Fruit fly (Drosophila melanogaster) whole organism, prepupa: ENCODE data around the gene CrebA.
A peak's percentile ranks its signal among the peaks of the same experiment; 100 is the strongest.

Experiments
- Blimp-1 ChIP-seq: fragments of 200-800 bp; sonication (Bioruptor generic); optimal IDR thresholded peaks from 3 replicates; lab custom pipeline; 2017; ENCODE audit warnings: missing biosample characterization, missing genetic modification characterization, mild to moderate bottlenecking, moderate library complexity, missing genetic modification reagents
- CG11294 ChIP-seq: fragments of 200-800 bp; sonication (Bioruptor generic); IDR thresholded peaks from 2 replicates; pipeline ENCODE4 v1.3.6; 2022; ENCODE audit warnings: missing biosample characterization, missing genetic modification characterization
- CG15336 ChIP-seq: fragments of 200-800 bp; sonication (Bioruptor generic); IDR thresholded peaks from 2 replicates; pipeline ENCODE4 v1.3.6; 2022; ENCODE audit warnings: missing biosample characterization, missing genetic modification characterization
- CG1621 ChIP-seq: fragments of 200-800 bp; sonication (Bioruptor generic); optimal IDR thresholded peaks from 3 replicates; lab custom pipeline; 2018; ENCODE audit warnings: missing biosample characterization, mild to moderate bottlenecking, missing genetic modification characterization
- CG16779 ChIP-seq: fragments of 200-800 bp; sonication (Bioruptor generic); optimal IDR thresholded peaks from 3 replicates; lab custom pipeline; 2017; ENCODE audit warnings: missing biosample characterization, mild to moderate bottlenecking, missing genetic modification characterization
- CG34406 ChIP-seq: fragments of 200-800 bp; sonication (Bioruptor generic); optimal IDR thresholded peaks from 3 replicates; lab custom pipeline; 2016; ENCODE audit warnings: missing biosample characterization, missing genetic modification characterization
- CG6163 ChIP-seq: fragments of 200-800 bp; sonication (Bioruptor generic); IDR thresholded peaks from 3 replicates; pipeline ENCODE4 v1.3.6; 2022; ENCODE audit warnings: missing biosample characterization, missing genetic modification characterization
- CG6276 ChIP-seq: fragments of 200-800 bp; sonication (Bioruptor generic); optimal IDR thresholded peaks from 2 replicates; lab custom pipeline; 2017; ENCODE audit warnings: missing biosample characterization, mild to moderate bottlenecking, missing genetic modification characterization
- CG6808 ChIP-seq: fragments of 200-800 bp; sonication (Bioruptor generic); optimal IDR thresholded peaks from 3 replicates; lab custom pipeline; 2017; ENCODE audit warnings: missing biosample characterization, missing genetic modification characterization, mild to moderate bottlenecking, moderate library complexity, missing genetic modification reagents
- CG7368 ChIP-seq: fragments of 200-800 bp; sonication (Bioruptor generic); optimal IDR thresholded peaks from 3 replicates; lab custom pipeline; 2016; ENCODE audit warnings: missing biosample characterization, missing genetic modification characterization
- CG8119 ChIP-seq: fragments of 200-800 bp; sonication (Bioruptor generic); IDR thresholded peaks from 3 replicates; pipeline ENCODE4 v1.3.6; 2022; ENCODE audit warnings: missing biosample characterization, missing genetic modification characterization
- CG8319 ChIP-seq: fragments of 200-800 bp; sonication (Bioruptor generic); optimal IDR thresholded peaks from 3 replicates; lab custom pipeline; 2016; ENCODE audit warnings: missing biosample characterization, missing genetic modification characterization
- CG8632 ChIP-seq: fragments of 200-800 bp; sonication (Bioruptor generic); optimal IDR thresholded peaks from 3 replicates; lab custom pipeline; 2016; ENCODE audit warnings: missing biosample characterization, missing genetic modification characterization
- CG9139 ChIP-seq: fragments of 200-800 bp; sonication (Bioruptor generic); optimal IDR thresholded peaks from 3 replicates; lab custom pipeline; 2017; ENCODE audit warnings: missing biosample characterization, mild to moderate bottlenecking, missing genetic modification characterization
- Eip75B ChIP-seq: fragments of 200-800 bp; sonication (Bioruptor generic); optimal IDR thresholded peaks from 3 replicates; lab custom pipeline; 2016; ENCODE audit warnings: missing biosample characterization, missing genetic modification characterization
- Eip78C ChIP-seq: fragments of 200-800 bp; sonication (Bioruptor generic); peaks from one replicate; lab custom pipeline; 2016; ENCODE audit warnings: missing biosample characterization, missing genetic modification characterization
- Eip93F ChIP-seq: fragments of 200-800 bp; sonication (Bioruptor generic); optimal IDR thresholded peaks from 2 replicates; lab custom pipeline; 2016; ENCODE audit warnings: missing biosample characterization, mild to moderate bottlenecking, missing genetic modification characterization
- Gug ChIP-seq: fragments of 200-800 bp; sonication (Bioruptor generic); IDR thresholded peaks from 2 replicates; pipeline ENCODE4 v1.3.6; 2022; ENCODE audit warnings: missing biosample characterization, missing genetic modification characterization
- Hr39 ChIP-seq: fragments of 200-800 bp; sonication (Bioruptor generic); optimal IDR thresholded peaks from 2 replicates; lab custom pipeline; 2016; ENCODE audit warnings: missing biosample characterization, missing genetic modification characterization
- Lpt ChIP-seq: fragments of 200-800 bp; sonication (Bioruptor generic); optimal IDR thresholded peaks from 3 replicates; lab custom pipeline; 2016; ENCODE audit warnings: missing biosample characterization, missing genetic modification characterization
- Met ChIP-seq: fragments of 200-800 bp; sonication (Bioruptor generic); optimal IDR thresholded peaks from 3 replicates; lab custom pipeline; 2016; ENCODE audit warnings: missing biosample characterization, missing genetic modification characterization
- OdsH ChIP-seq: fragments of 200-800 bp; sonication (Bioruptor generic); optimal IDR thresholded peaks from 3 replicates; lab custom pipeline; 2016; ENCODE audit warnings: missing biosample characterization, missing genetic modification characterization
- Smox ChIP-seq: fragments of 200-800 bp; sonication (Bioruptor generic); optimal IDR thresholded peaks from 3 replicates; lab custom pipeline; 2016; ENCODE audit warnings: missing biosample characterization, missing genetic modification characterization
- Sox102F ChIP-seq: fragments of 200-800 bp; sonication (Bioruptor generic); optimal IDR thresholded peaks from 2 replicates; lab custom pipeline; 2016; ENCODE audit warnings: missing biosample characterization, mild to moderate bottlenecking, missing genetic modification characterization
- Sox14 ChIP-seq: fragments of 200-800 bp; sonication (Bioruptor generic); optimal IDR thresholded peaks from 3 replicates; lab custom pipeline; 2016; ENCODE audit warnings: missing biosample characterization, missing genetic modification characterization
- cyc ChIP-seq: fragments of 200-800 bp; sonication (Bioruptor generic); optimal IDR thresholded peaks from 3 replicates; lab custom pipeline; 2016; ENCODE audit warnings: missing biosample characterization, missing genetic modification characterization
- dac ChIP-seq: fragments of 200-800 bp; sonication (Bioruptor generic); optimal IDR thresholded peaks from 2 replicates; lab custom pipeline; 2017; ENCODE audit warnings: missing biosample characterization, mild to moderate bottlenecking, missing genetic modification characterization
- dsx ChIP-seq: fragments of 200-800 bp; optimal IDR thresholded peaks from 3 replicates; lab custom pipeline; 2019; ENCODE audit warnings: missing biosample characterization, mild to moderate bottlenecking, missing genetic modification characterization, moderate library complexity; ENCODE audit not compliant: poor library complexity, severe bottlenecking
- eg ChIP-seq: fragments of 200-800 bp; sonication (Bioruptor generic); IDR thresholded peaks from 3 replicates; pipeline ENCODE4 v1.3.6; 2022; ENCODE audit warnings: missing biosample characterization, missing genetic modification characterization
- fd59A ChIP-seq: fragments of 200-800 bp; sonication (Bioruptor generic); optimal IDR thresholded peaks from 2 replicates; lab custom pipeline; 2017; ENCODE audit warnings: missing biosample characterization, mild to moderate bottlenecking, missing genetic modification characterization, missing genetic modification reagents
- fd85E ChIP-seq: fragments of 200-800 bp; sonication (Bioruptor generic); optimal IDR thresholded peaks from 3 replicates; lab custom pipeline; 2016; ENCODE audit warnings: missing biosample characterization, missing genetic modification characterization
- fkh ChIP-seq: fragments of 200-800 bp; sonication (Bioruptor generic); optimal IDR thresholded peaks from 3 replicates; lab custom pipeline; 2017; ENCODE audit warnings: missing biosample characterization, mild to moderate bottlenecking, missing genetic modification characterization, moderate library complexity
- net ChIP-seq: fragments of 200-800 bp; sonication (Bioruptor generic); optimal IDR thresholded peaks from 3 replicates; lab custom pipeline; 2016; ENCODE audit warnings: missing biosample characterization, missing genetic modification characterization
- spab ChIP-seq: fragments of 200-800 bp; sonication (Bioruptor generic); optimal IDR thresholded peaks from 2 replicates; lab custom pipeline; 2017; ENCODE audit warnings: missing biosample characterization, mild to moderate bottlenecking, missing genetic modification characterization, missing genetic modification reagents
- ss ChIP-seq, 2 experiments: fragments of 200-800 bp; sonication (Bioruptor generic); optimal IDR thresholded peaks; 2 replicates in 1 of 2; 3 replicates in 1 of 2; lab custom pipeline; 2017 to 2018; ENCODE audit warnings: mild to moderate bottlenecking in 2 of 2, missing biosample characterization in 2 of 2, missing genetic modification characterization in 2 of 2, moderate library complexity in 1 of 2
- topi ChIP-seq: fragments of 200-800 bp; sonication (Bioruptor generic); optimal IDR thresholded peaks from 3 replicates; lab custom pipeline; 2016; ENCODE audit warnings: missing biosample characterization, missing genetic modification characterization
- vri ChIP-seq: fragments of 200-800 bp; sonication (Bioruptor generic); optimal IDR thresholded peaks from 3 replicates; lab custom pipeline; 2016; ENCODE audit warnings: missing biosample characterization, mild to moderate bottlenecking, missing genetic modification characterization

CrebA gene

dm6 chr3L:15534274-15535227, 644 bp upstream of the CrebA start (continued):
- TF ChIP-seq CG8632 (GFP tag; lab: Kevin White, UChicago): peak; percentile 77
- TF ChIP-seq CG1621 (tag; lab: Kevin White, UChicago): peak; percentile 64
- TF ChIP-seq Eip78C (GFP tag; lab: Kevin White, UChicago): peak; percentile 95
- TF ChIP-seq CG6276: peak; percentile 81
- TF ChIP-seq CG8319: peak; percentile 44
- peak; percentile 23 for TF ChIP-seq fkh (GFP tag; lab: Kevin White, UChicago)
- peak; percentile 11 for TF ChIP-seq dsx (GFP tag; lab: Kevin White, UChicago)
- TF ChIP-seq Gug (GFP tag; lab: Robert Waterston, UW): 0 out of 2 replicates have a peak, but pooled peaks have one; percentile 18
- peak; percentile 69 for TF ChIP-seq Sox102F (GFP tag; lab: Kevin White, UChicago)
- peak; percentile 37; the same call in 1 of the 2 replicates for TF ChIP-seq CG11294 (GFP tag; lab: Robert Waterston, UW)
- TF ChIP-seq OdsH: peak; percentile 81
- TF ChIP-seq fd85E (GFP tag; lab: Kevin White, UChicago): no peak
- peak; percentile 80 for TF ChIP-seq Smox
- TF ChIP-seq Met (GFP tag; lab: Kevin White, UChicago): peak; percentile 75
- TF ChIP-seq Sox14 (GFP tag; lab: Kevin White, UChicago): peak; percentile 77
- TF ChIP-seq spab: peak; percentile 70
- peak; percentile 51 for TF ChIP-seq CG9139 (GFP tag; lab: Kevin White, UChicago)
- peak; percentile 48 for TF ChIP-seq Lpt (GFP tag; lab: Kevin White, UChicago)
- TF ChIP-seq Eip75B (GFP tag; lab: Kevin White, UChicago): peak; percentile 76
- peak; percentile 44 for TF ChIP-seq CG7368 (GFP tag; lab: Kevin White, UChicago)
- TF ChIP-seq CG34406 (GFP tag; lab: Kevin White, UChicago): peak; percentile 76
- peak; percentile 24 for TF ChIP-seq vri (GFP tag; lab: Kevin White, UChicago)
- peak; percentile 77 for TF ChIP-seq cyc
- peak; percentile 83 for TF ChIP-seq topi (GFP tag; lab: Kevin White, UChicago)
- TF ChIP-seq CG15336 (GFP tag; lab: Robert Waterston, UW): peak; percentile 28; the same call in 1 of the 2 replicates
- TF ChIP-seq eg (GFP tag; lab: Robert Waterston, UW): peak; percentile 30; the same call in 1 of the 3 replicates
- TF ChIP-seq net: peak; percentile 79
- TF ChIP-seq, all 60 proteins: peak for 56

- TF ChIP-seq CG8119: 0 out of 3 replicates have a peak, but pooled peaks have one; percentile 18
- TF ChIP-seq CG16779 (tag; lab: Kevin White, UChicago): no peak
- TF ChIP-seq Smox: no peak
- peak; percentile 8 for TF ChIP-seq Blimp-1 (GFP tag; lab: Kevin White, UChicago)
- TF ChIP-seq dsx (GFP tag; lab: Kevin White, UChicago): peak; percentile 83
- TF ChIP-seq dac (GFP tag; lab: Kevin White, UChicago): no peak
- TF ChIP-seq CG1621 (tag; lab: Kevin White, UChicago): peak; percentile 3
- TF ChIP-seq ss (GFP tag; optimal IDR thresholded peaks at IDR 0.05; lab: Kevin White, UChicago): peak in 1 of 2 experiments; percentile 49
- TF ChIP-seq Hr39 (GFP tag; lab: Kevin White, UChicago): no peak
- TF ChIP-seq Sox14 (GFP tag; lab: Kevin White, UChicago): no peak
- TF ChIP-seq CG6808 (GFP tag; lab: Kevin White, UChicago): peak; percentile 25
- TF ChIP-seq Eip78C (GFP tag; lab: Kevin White, UChicago): peak; percentile 29
- TF ChIP-seq eg (GFP tag; lab: Robert Waterston, UW): 0 out of 3 replicates have a peak, but pooled peaks have one; percentile 8
- peak; percentile 7; the same call in 1 of the 3 replicates for TF ChIP-seq CG6163
- no peak for TF ChIP-seq fd59A (GFP tag; lab: Kevin White, UChicago)
- TF ChIP-seq Eip93F: peak; percentile 23
These were observed 618 bp downstream of the CrebA start for dm6 chr3L:15535800-15536225.
